Worm (Caenorhabditis elegans): ENCODE results near the gene C01G10.7.

DNA sequence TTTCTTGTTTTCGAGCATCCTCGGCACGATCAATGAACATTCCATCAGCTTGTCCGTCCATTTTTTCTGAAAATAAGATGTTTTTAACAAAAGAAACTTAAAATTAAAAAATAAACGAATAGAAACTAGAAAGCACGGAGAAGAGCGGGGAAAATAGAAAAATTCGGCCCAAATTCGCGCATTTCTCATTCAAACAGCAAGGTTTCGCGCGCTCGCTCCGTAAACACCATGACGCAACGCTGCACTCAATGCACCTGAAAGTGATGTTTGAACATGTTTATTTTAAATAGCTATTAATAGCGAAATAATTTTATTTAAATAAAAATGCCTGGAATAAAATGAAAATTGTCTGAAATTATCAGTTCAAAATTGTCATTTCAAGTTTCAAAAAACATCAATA lies 26.0 kb upstream of the C01G10.7 start, which contains the start of the genes mcm-3 and C25D7.15:
- TF ChIP-seq ets-4 (tag; optimal IDR thresholded peaks at IDR 0.05) (no peak), ztf-16 (tag; optimal IDR thresholded peaks at IDR 0.05) (no peak), T23F11.4 (GFP tag; optimal IDR thresholded peaks at IDR 0.05) (no peak), hlh-8 (tag; optimal IDR thresholded peaks at IDR 0.05) (no peak), fkh-6 (tag; optimal IDR thresholded peaks at IDR 0.05) (no peak), sox-4 (tag; optimal IDR thresholded peaks at IDR 0.05) (no peak), hlh-15 (tag; optimal IDR thresholded peaks at IDR 0.05) (no peak), tbx-7 (tag; optimal IDR thresholded peaks at IDR 0.05) (no peak), ceh-18 (tag; optimal IDR thresholded peaks at IDR 0.05) (no peak), ceh-2 (tag; optimal IDR thresholded peaks at IDR 0.05) (no peak)

All from whole organism, late embryonic.